Worm (Caenorhabditis elegans): ENCODE measurements around the gene C04E7.5.
A peak's percentile ranks its signal among the peaks of the same experiment; 100 is the strongest.

C04E7.5 gene

ce11 chrX:410073-410572, 49.5 kb downstream of the C04E7.5 start (continued):
- peak; percentile 77 for TF ChIP-seq nhr-77 (tag; optimal IDR thresholded peaks at IDR 0.05)
- no peak for TF ChIP-seq elt-1 (tag; optimal IDR thresholded peaks at IDR 0.05)
- TF ChIP-seq lin-39 (tag; optimal IDR thresholded peaks at IDR 0.05): peak; percentile 74
- peak; percentile 91 for TF ChIP-seq nhr-6 (tag; optimal IDR thresholded peaks at IDR 0.05)
- TF ChIP-seq mab-5 (tag; optimal IDR thresholded peaks at IDR 0.05): peak; percentile 85
- TF ChIP-seq ceh-16 (tag; optimal IDR thresholded peaks at IDR 0.05): peak; percentile 56
- TF ChIP-seq aly-2 (tag; optimal IDR thresholded peaks at IDR 0.05): no peak
- TF ChIP-seq nhr-21 (tag; optimal IDR thresholded peaks at IDR 0.05): peak; percentile 94
- TF ChIP-seq sma-9 (GFP tag; optimal IDR thresholded peaks at IDR 0.05): peak; percentile 62
- TF ChIP-seq sma-9 (tag; optimal IDR thresholded peaks at IDR 0.05): no peak
- TF ChIP-seq unc-55 (GFP tag; optimal IDR thresholded peaks at IDR 0.05): peak; percentile 85
- TF ChIP-seq egl-27 (tag; optimal IDR thresholded peaks at IDR 0.05): peak; percentile 89
- no peak for TF ChIP-seq nhr-12 (tag; optimal IDR thresholded peaks at IDR 0.05)
- no peak for TF ChIP-seq blmp-1 (tag; optimal IDR thresholded peaks at IDR 0.05; ENCODE audit: insufficient read depth)
- TF ChIP-seq alr-1 (tag; optimal IDR thresholded peaks at IDR 0.05): no peak
- peak; percentile 51 for TF ChIP-seq ZK546.5 (tag; optimal IDR thresholded peaks at IDR 0.05)
- TF ChIP-seq mbf-1 (tag; optimal IDR thresholded peaks at IDR 0.05): no peak
- peak; percentile 33 to 66 for TF ChIP-seq mdl-1 (tag; optimal IDR thresholded peaks at IDR 0.05)
- peak; percentile 81 to 88 for TF ChIP-seq lsy-2 (tag; optimal IDR thresholded peaks at IDR 0.05)
- TF ChIP-seq dmd-4 (tag; optimal IDR thresholded peaks at IDR 0.05): peak; percentile 12
- TF ChIP-seq ama-1 (optimal IDR thresholded peaks at IDR 0.05): no peak
- TF ChIP-seq nhr-11 (tag; optimal IDR thresholded peaks at IDR 0.05): peak; percentile 35
- TF ChIP-seq gmeb-1 (tag; optimal IDR thresholded peaks at IDR 0.05): peak; percentile 85
- TF ChIP-seq nhr-25 (tag; optimal IDR thresholded peaks at IDR 0.05): peak; percentile 85
- peak; percentile 74 for TF ChIP-seq ztf-4 (tag; optimal IDR thresholded peaks at IDR 0.05)
- TF ChIP-seq unc-39 (tag; optimal IDR thresholded peaks at IDR 0.05): peak; percentile 23
- TF ChIP-seq unc-62 (GFP tag; optimal IDR thresholded peaks at IDR 0.05): peak; percentile 18
